Fruit fly (Drosophila melanogaster): ENCODE measurements around the gene Hsp67Bc.

The Hsp67Bc gene

dm6 chr3L:9402157-9402890 lies 30.0 kb upstream of the Hsp67Bc start, which contains the start of gene eIF4E1 (continued):
- no peak for TF ChIP-seq CG14050 (GFP tag; IDR thresholded peaks at IDR 0.05)
- no peak for TF ChIP-seq CG4854 (GFP tag; optimal IDR thresholded peaks at IDR 0.05)
- no peak for TF ChIP-seq al (GFP tag; IDR thresholded peaks at IDR 0.05)
- TF ChIP-seq CG31441 (GFP tag; IDR thresholded peaks at IDR 0.05), result no peak
- TF ChIP-seq CG14860 (GFP tag; IDR thresholded peaks at IDR 0.05; ENCODE audit: partially characterized antibody), result peak; percentile 36; the same call in 2 of the 3 replicates
- peak; percentile 61 for TF ChIP-seq YL-1 (GFP tag; optimal IDR thresholded peaks at IDR 0.05)
- no peak for TF ChIP-seq gcm2 (GFP tag; optimal IDR thresholded peaks at IDR 0.05)
- TF ChIP-seq nau (GFP tag; optimal IDR thresholded peaks at IDR 0.05), result no peak
- TF ChIP-seq salm (tag; optimal IDR thresholded peaks at IDR 0.05), result no peak
- peak; percentile 76 for TF ChIP-seq Scr (GFP tag; IDR thresholded peaks at IDR 0.05; ENCODE audit: partially characterized antibody)
- peak; percentile 65 for TF ChIP-seq CG10267 (tag; optimal IDR thresholded peaks at IDR 0.05)
- no peak for TF ChIP-seq CG15011 (GFP tag; optimal IDR thresholded peaks at IDR 0.05)
- TF ChIP-seq NC2α (GFP tag; optimal IDR thresholded peaks at IDR 0.05), result no peak
- TF ChIP-seq Sox100B (GFP tag; optimal IDR thresholded peaks at IDR 0.05), result no peak
- peak; percentile 81 for TF ChIP-seq inv (GFP tag; IDR thresholded peaks at IDR 0.05; ENCODE audit: partially characterized antibody)
- peak; percentile 11 for TF ChIP-seq CG12155 (GFP tag; optimal IDR thresholded peaks at IDR 0.05)
- TF ChIP-seq Sin3A (optimal IDR thresholded peaks at IDR 0.05), result peak; percentile 89
- no peak for TF ChIP-seq pum (GFP tag; optimal IDR thresholded peaks at IDR 0.05)
- no peak for TF ChIP-seq Neu2 (GFP tag; optimal IDR thresholded peaks at IDR 0.05; ENCODE audit: borderline replicate concordance)
- no peak for TF ChIP-seq gcm (GFP tag; optimal IDR thresholded peaks at IDR 0.05)
- no peak; the same call in 2 of the 3 replicates for TF ChIP-seq otp (GFP tag; IDR thresholded peaks at IDR 0.05)
- no peak for TF ChIP-seq CHES-1-like (GFP tag; optimal IDR thresholded peaks at IDR 0.05)
- peak; percentile 5 for TF ChIP-seq her (GFP tag; optimal IDR thresholded peaks at IDR 0.05)
- no peak for TF ChIP-seq Ptx1 (GFP tag; IDR thresholded peaks at IDR 0.05)
- no peak for TF ChIP-seq dimm (GFP tag; IDR thresholded peaks at IDR 0.05)
- TF ChIP-seq Side (GFP tag; optimal IDR thresholded peaks at IDR 0.05), result no peak
- TF ChIP-seq ken (GFP tag; IDR thresholded peaks at IDR 0.05), result peak; percentile 27; the same call in 2 of the 3 replicates
- no peak for TF ChIP-seq tgo (GFP tag; IDR thresholded peaks at IDR 0.05)
- no peak for TF ChIP-seq CG7372 (GFP tag; IDR thresholded peaks at IDR 0.05)
- TF ChIP-seq Sry-δ (GFP tag; optimal IDR thresholded peaks at IDR 0.05), result peak; percentile 96
- TF ChIP-seq CG12236 (GFP tag; optimal IDR thresholded peaks at IDR 0.05), result no peak
- TF ChIP-seq shn (GFP tag; optimal IDR thresholded peaks at IDR 0.05), result no peak
- no peak for TF ChIP-seq CG43689 (GFP tag; IDR thresholded peaks at IDR 0.05)
- TF ChIP-seq CG10321 (GFP tag; IDR thresholded peaks at IDR 0.05), result no peak
- TF ChIP-seq Nf-YA (GFP tag; IDR thresholded peaks at IDR 0.05), result 0 out of 2 replicates have a peak, but pooled peaks have one; percentile 5
- TF ChIP-seq CG1233 (GFP tag; optimal IDR thresholded peaks at IDR 0.05), result peak; percentile 1
- no peak for TF ChIP-seq CG16815 (GFP tag; optimal IDR thresholded peaks at IDR 0.05)
- TF ChIP-seq Dip2 (GFP tag; IDR thresholded peaks at IDR 0.05), result no peak
- TF ChIP-seq CG10462 (GFP tag; optimal IDR thresholded peaks at IDR 0.05), result peak; percentile 75
- TF ChIP-seq tio (GFP tag; optimal IDR thresholded peaks at IDR 0.05), result no peak
- peak; percentile 75 for TF ChIP-seq CG3847 (GFP tag; IDR thresholded peaks at IDR 0.05)
- no peak for TF ChIP-seq psq (GFP tag; optimal IDR thresholded peaks at IDR 0.05)
- no peak for TF ChIP-seq H15 (GFP tag; IDR thresholded peaks at IDR 0.05)
- no peak for TF ChIP-seq CG2678 (tag; optimal IDR thresholded peaks at IDR 0.05)
- TF ChIP-seq p53 (GFP tag; optimal IDR thresholded peaks at IDR 0.05), result no peak
- no peak for TF ChIP-seq Jarid2 (GFP tag; optimal IDR thresholded peaks at IDR 0.05)
- no peak for TF ChIP-seq sc (optimal IDR thresholded peaks at IDR 0.05)
- no peak for TF ChIP-seq sc (GFP tag; optimal IDR thresholded peaks at IDR 0.05)
- TF ChIP-seq lov (optimal IDR thresholded peaks at IDR 0.05), result no peak
- TF ChIP-seq lov (GFP tag; IDR thresholded peaks at IDR 0.05), result no peak
- TF ChIP-seq CG3065 (GFP tag; optimal IDR thresholded peaks at IDR 0.05), result no peak
- TF ChIP-seq E2f2 (GFP tag; IDR thresholded peaks at IDR 0.05), result peak; percentile 50

Data from whole organism, embryonic.